Worm (Caenorhabditis elegans): ENCODE results near the gene clc-17.
A peak's percentile ranks its signal among the peaks of the same experiment; 100 is the strongest.

clc-17 gene

ce11 chrX:11107076-11107475 lies at the start of gene clc-17:
TSS of gene clc-17 (plus strand) at chrX:11107376.
- no peak for TF ChIP-seq hmg-4 (GFP tag; optimal IDR thresholded peaks at IDR 0.05)
- TF ChIP-seq sea-1 (GFP tag; conservative IDR thresholded peaks at IDR 0.05): no peak
- TF ChIP-seq hmbx-1 (tag; optimal IDR thresholded peaks at IDR 0.05): no peak
- TF ChIP-seq ceh-13 (GFP tag; optimal IDR thresholded peaks at IDR 0.05): no peak
- no peak for TF ChIP-seq hnd-1 (tag; optimal IDR thresholded peaks at IDR 0.05)
- no peak for TF ChIP-seq pes-1 (GFP tag; IDR thresholded peaks at IDR 0.05)
- no peak for TF ChIP-seq flt-1 (GFP tag; IDR thresholded peaks at IDR 0.05)
- TF ChIP-seq ama-1 (optimal IDR thresholded peaks at IDR 0.05): no peak
- TF ChIP-seq tbx-37 (GFP tag; conservative IDR thresholded peaks at IDR 0.05): no peak
- no peak for TF ChIP-seq B0310.2 (tag; optimal IDR thresholded peaks at IDR 0.05)
- no peak for TF ChIP-seq scrt-1 (GFP tag; IDR thresholded peaks at IDR 0.05)
- no peak for TF ChIP-seq tra-4 (tag; optimal IDR thresholded peaks at IDR 0.05)
- no peak for TF ChIP-seq ceh-36 (tag; optimal IDR thresholded peaks at IDR 0.05)
- no peak for TF ChIP-seq ets-7 (tag; optimal IDR thresholded peaks at IDR 0.05)
- TF ChIP-seq F13C5.2 (tag; optimal IDR thresholded peaks at IDR 0.05): no peak

- TF ChIP-seq tra-4 (tag; optimal IDR thresholded peaks at IDR 0.05) (no peak), ets-7 (tag; optimal IDR thresholded peaks at IDR 0.05) (no peak)
Observed at ce11 chrX:11059744-11060143, 47.4 kb upstream of the clc-17 start, which contains the start of gene lpr-6. TSS of gene lpr-6 (plus strand) at chrX:11059994.

- TF ChIP-seq aly-1 (tag; optimal IDR thresholded peaks at IDR 0.05): no peak
- no peak for TF ChIP-seq sea-1 (GFP tag; conservative IDR thresholded peaks at IDR 0.05)
- no peak for TF ChIP-seq hmbx-1 (tag; optimal IDR thresholded peaks at IDR 0.05)
- no peak for TF ChIP-seq tra-4 (tag; optimal IDR thresholded peaks at IDR 0.05)
Observed at ce11 chrX:11060940-11061339, 46.2 kb upstream of the clc-17 start.

- no peak for TF ChIP-seq scrt-1 (GFP tag; IDR thresholded peaks at IDR 0.05)
- no peak for TF ChIP-seq B0310.2 (tag; optimal IDR thresholded peaks at IDR 0.05)
- no peak for TF ChIP-seq hmbx-1 (tag; optimal IDR thresholded peaks at IDR 0.05)
- TF ChIP-seq hnd-1 (tag; optimal IDR thresholded peaks at IDR 0.05): no peak
- no peak for TF ChIP-seq ets-7 (tag; optimal IDR thresholded peaks at IDR 0.05)
- no peak for TF ChIP-seq tbx-11 (GFP tag; IDR thresholded peaks at IDR 0.05)
- no peak for TF ChIP-seq ama-1 (optimal IDR thresholded peaks at IDR 0.05)
- no peak for TF ChIP-seq hmg-4 (GFP tag; optimal IDR thresholded peaks at IDR 0.05)
- TF ChIP-seq tbx-37 (GFP tag; conservative IDR thresholded peaks at IDR 0.05): no peak
- no peak for TF ChIP-seq ceh-13 (GFP tag; optimal IDR thresholded peaks at IDR 0.05)
Observed at ce11 chrX:11061904-11062303, 45.3 kb upstream of the clc-17 start, which contains the start of gene lpr-5. TSS of gene lpr-5 (plus strand) at chrX:11062123.

ce11 chrX:11064799-11065198 lies 42.4 kb upstream of the clc-17 start, which contains the start of gene lpr-4:
TSS of gene lpr-4 (plus strand) at chrX:11065126.
- TF ChIP-seq hmbx-1 (tag; optimal IDR thresholded peaks at IDR 0.05) (no peak), ama-1 (optimal IDR thresholded peaks at IDR 0.05) (no peak), tbx-11 (GFP tag; IDR thresholded peaks at IDR 0.05) (no peak), sea-1 (GFP tag; conservative IDR thresholded peaks at IDR 0.05) (no peak), aly-1 (tag; optimal IDR thresholded peaks at IDR 0.05) (no peak), hnd-1 (tag; optimal IDR thresholded peaks at IDR 0.05) (no peak), tra-4 (tag; optimal IDR thresholded peaks at IDR 0.05) (no peak), flt-1 (GFP tag; IDR thresholded peaks at IDR 0.05) (no peak), tbx-37 (GFP tag; conservative IDR thresholded peaks at IDR 0.05) (no peak), ceh-36 (tag; optimal IDR thresholded peaks at IDR 0.05) (no peak), ets-7 (tag; optimal IDR thresholded peaks at IDR 0.05) (no peak), hmg-4 (GFP tag; optimal IDR thresholded peaks at IDR 0.05) (no peak)

- TF ChIP-seq F13C5.2 (tag; optimal IDR thresholded peaks at IDR 0.05) (no peak), hmbx-1 (tag; optimal IDR thresholded peaks at IDR 0.05) (no peak), ets-7 (tag; optimal IDR thresholded peaks at IDR 0.05) (no peak), ceh-36 (tag; optimal IDR thresholded peaks at IDR 0.05) (no peak), tra-4 (tag; optimal IDR thresholded peaks at IDR 0.05) (no peak), B0310.2 (tag; optimal IDR thresholded peaks at IDR 0.05) (no peak), tbx-37 (GFP tag; conservative IDR thresholded peaks at IDR 0.05) (no peak), sea-1 (GFP tag; conservative IDR thresholded peaks at IDR 0.05) (no peak), flt-1 (GFP tag; IDR thresholded peaks at IDR 0.05) (no peak), aly-1 (tag; optimal IDR thresholded peaks at IDR 0.05) (no peak), hmg-4 (GFP tag; optimal IDR thresholded peaks at IDR 0.05) (no peak), hnd-1 (tag; optimal IDR thresholded peaks at IDR 0.05) (no peak), ceh-13 (GFP tag; optimal IDR thresholded peaks at IDR 0.05) (no peak), ama-1 (optimal IDR thresholded peaks at IDR 0.05) (no peak), tbx-11 (GFP tag; IDR thresholded peaks at IDR 0.05) (no peak)
Observed at ce11 chrX:11067256-11067655, 39.9 kb upstream of the clc-17 start.

ce11 chrX:11068334-11068733 lies 38.8 kb upstream of the clc-17 start, which contains the start of gene apt-9:
TSS of gene apt-9 (plus strand) at chrX:11068527.
- TF ChIP-seq tra-4 (tag; optimal IDR thresholded peaks at IDR 0.05) (no peak), ama-1 (optimal IDR thresholded peaks at IDR 0.05) (no peak)

- no peak for TF ChIP-seq ceh-13 (GFP tag; optimal IDR thresholded peaks at IDR 0.05)
- peak; percentile 29 for TF ChIP-seq hmg-4 (GFP tag; optimal IDR thresholded peaks at IDR 0.05)
Observed at ce11 chrX:11072701-11073100, 34.5 kb upstream of the clc-17 start.

ce11 chrX:11073358-11073757 lies 33.8 kb upstream of the clc-17 start, which contains the start of gene W04G3.5:
TSS of gene W04G3.5 (plus strand) at chrX:11073658.
- TF ChIP-seq flt-1 (GFP tag; IDR thresholded peaks at IDR 0.05): no peak
- TF ChIP-seq ceh-13 (GFP tag; optimal IDR thresholded peaks at IDR 0.05): no peak
- TF ChIP-seq ama-1 (optimal IDR thresholded peaks at IDR 0.05): no peak
- no peak for TF ChIP-seq pes-1 (GFP tag; IDR thresholded peaks at IDR 0.05)
